Fruit fly (Drosophila melanogaster) whole organism, embryonic: ENCODE measurements around the gene Cyp4ac3.

ENCODE experiments used
- Abd-B ChIP-seq: fragments of 200-800 bp; sonication (Bioruptor generic); optimal IDR thresholded peaks from 2 replicates; lab custom pipeline; 2018; ENCODE audit warnings: missing biosample characterization, mild to moderate bottlenecking, missing genetic modification characterization, moderate library complexity
- CG10147 ChIP-seq: fragments of 200-800 bp; sonication (Bioruptor generic); optimal IDR thresholded peaks from 2 replicates; lab custom pipeline; 2019; ENCODE audit warnings: missing biosample characterization, mild to moderate bottlenecking, missing genetic modification characterization, moderate library complexity
- Gsc ChIP-seq: fragments of 200-800 bp; sonication (Bioruptor generic); IDR thresholded peaks from 2 replicates; pipeline ENCODE4 v1.3.6; 2022; ENCODE audit warnings: missing biosample characterization, missing genetic modification characterization
- Poxn ChIP-seq: fragments of 200-800 bp; sonication (Bioruptor generic); IDR thresholded peaks from 2 replicates; pipeline ENCODE4 v1.3.6; 2022; ENCODE audit warnings: missing biosample characterization, missing genetic modification characterization
- h ChIP-seq: fragments of >200 bp; optimal IDR thresholded peaks from 2 replicates; lab custom pipeline; 2017

- TF ChIP-seq Gsc (GFP tag; lab: Robert Waterston, UW), result no peak
- no peak for TF ChIP-seq CG10147 (GFP tag; lab: Kevin White, UChicago)
- no peak for TF ChIP-seq Poxn (GFP tag; lab: Robert Waterston, UW)
- no peak for TF ChIP-seq Abd-B (GFP tag; lab: Kevin White, UChicago)
- TF ChIP-seq h, result no peak
Observed at dm6 chr2L:5309369-5309768, 41.1 kb downstream of the Cyp4ac3 start.
